Fruit fly (Drosophila melanogaster) whole organism, embryonic: ENCODE results near the gene Eno.

Source experiments
- Antp ChIP-seq: fragments of 200-800 bp; sonication (Bioruptor generic); optimal IDR thresholded peaks from 3 replicates; lab custom pipeline; 2016; ENCODE audit warnings: missing biosample characterization, missing genetic modification characterization
- CG10267 ChIP-seq: fragments of 200-800 bp; sonication (Bioruptor generic); optimal IDR thresholded peaks from 2 replicates; lab custom pipeline; 2018; ENCODE audit warnings: missing biosample characterization, mild to moderate bottlenecking, missing genetic modification characterization, moderate library complexity
- CG10565 ChIP-seq: fragments of 200-800 bp; sonication (Bioruptor generic); optimal IDR thresholded peaks from 3 replicates; lab custom pipeline; 2016; ENCODE audit warnings: missing biosample characterization, mild to moderate bottlenecking, missing genetic modification characterization
- CG10979 ChIP-seq: fragments of 200-800 bp; sonication (Bioruptor generic); optimal IDR thresholded peaks from 2 replicates; lab custom pipeline; 2018; ENCODE audit warnings: missing biosample characterization, mild to moderate bottlenecking, missing genetic modification characterization, moderate library complexity
- CG12104 ChIP-seq: fragments of 200-800 bp; sonication (Bioruptor generic); optimal IDR thresholded peaks from 3 replicates; lab custom pipeline; 2016; ENCODE audit warnings: missing biosample characterization, missing genetic modification characterization
- CG12155 ChIP-seq: fragments of 200-800 bp; sonication (Bioruptor generic); optimal IDR thresholded peaks from 3 replicates; lab custom pipeline; 2016; ENCODE audit warnings: missing biosample characterization, missing genetic modification characterization
- CG13624 ChIP-seq: fragments of 200-800 bp; sonication (Bioruptor generic); optimal IDR thresholded peaks from 2 replicates; lab custom pipeline; 2016; ENCODE audit warnings: missing biosample characterization, missing genetic modification characterization
- CG14965 ChIP-seq: fragments of 200-800 bp; sonication (Bioruptor generic); optimal IDR thresholded peaks from 2 replicates; lab custom pipeline; 2016; ENCODE audit warnings: missing biosample characterization, missing genetic modification characterization, borderline replicate concordance
- CG1603 ChIP-seq: fragments of 200-800 bp; sonication (Bioruptor generic); optimal IDR thresholded peaks from 2 replicates; lab custom pipeline; 2019; ENCODE audit warnings: missing biosample characterization, mild to moderate bottlenecking, missing genetic modification characterization, moderate library complexity
- CG17829 ChIP-seq: fragments of 200-800 bp; optimal IDR thresholded peaks from 2 replicates; lab custom pipeline; 2019; ENCODE audit warnings: missing biosample characterization, mild to moderate bottlenecking, missing genetic modification characterization, moderate library complexity
- CG18011 ChIP-seq: fragments of 200-800 bp; sonication (Bioruptor generic); optimal IDR thresholded peaks from 2 replicates; lab custom pipeline; 2017; ENCODE audit warnings: missing biosample characterization, missing genetic modification characterization, mild to moderate bottlenecking, moderate library complexity, missing genotype
- CG2120 ChIP-seq: fragments of 200-800 bp; sonication (Bioruptor generic); optimal IDR thresholded peaks from 3 replicates; lab custom pipeline; 2016; ENCODE audit warnings: missing biosample characterization, missing genetic modification characterization
- CG31441 ChIP-seq: fragments of 200-800 bp; sonication (Bioruptor generic); IDR thresholded peaks from 2 replicates; pipeline ENCODE4 v1.3.6; 2022; ENCODE audit warnings: missing biosample characterization, missing genetic modification characterization
- CG34376 ChIP-seq: fragments of 200-800 bp; sonication (Bioruptor generic); optimal IDR thresholded peaks from 2 replicates; lab custom pipeline; 2018; ENCODE audit warnings: missing biosample characterization, mild to moderate bottlenecking, missing genetic modification characterization
- CG3995 ChIP-seq: fragments of 200-800 bp; sonication (Bioruptor generic); optimal IDR thresholded peaks from 3 replicates; lab custom pipeline; 2016; ENCODE audit warnings: missing biosample characterization, missing genetic modification characterization
- CG43689 ChIP-seq: fragments of 200-800 bp; sonication (Bioruptor generic); IDR thresholded peaks from 2 replicates; pipeline ENCODE4 v1.3.6; 2022; ENCODE audit warnings: missing biosample characterization, missing genetic modification characterization
- CG6654 ChIP-seq: fragments of 200-800 bp; sonication (Bioruptor generic); optimal IDR thresholded peaks from 2 replicates; lab custom pipeline; 2017; ENCODE audit warnings: missing biosample characterization, mild to moderate bottlenecking, missing genetic modification characterization
- CG7372 ChIP-seq: fragments of 200-800 bp; sonication (Bioruptor generic); IDR thresholded peaks from 2 replicates; pipeline ENCODE4 v1.3.6; 2022; ENCODE audit warnings: missing biosample characterization, missing genetic modification characterization
- CG8359 ChIP-seq: fragments of 200-800 bp; sonication (Bioruptor generic); optimal IDR thresholded peaks from 2 replicates; lab custom pipeline; 2017; ENCODE audit warnings: missing biosample characterization, mild to moderate bottlenecking, missing genetic modification characterization, borderline replicate concordance
- CG9932 ChIP-seq: fragments of 200-800 bp; sonication (Bioruptor generic); IDR thresholded peaks from 2 replicates; pipeline ENCODE4 v1.3.6; 2022; ENCODE audit warnings: missing biosample characterization, missing genetic modification characterization
- CHES-1-like ChIP-seq: fragments of 200-800 bp; sonication (Bioruptor generic); optimal IDR thresholded peaks from 2 replicates; lab custom pipeline; 2016; ENCODE audit warnings: missing biosample characterization, missing genetic modification characterization
- CkIIα-i1 ChIP-seq: fragments of 200-800 bp; sonication (Bioruptor generic); IDR thresholded peaks from 2 replicates; pipeline ENCODE4 v1.3.6; 2022; ENCODE audit warnings: missing biosample characterization, missing genetic modification characterization
- CrebB ChIP-seq: fragments of 200-800 bp; sonication (Bioruptor generic); optimal IDR thresholded peaks from 3 replicates; lab custom pipeline; 2018; ENCODE audit warnings: missing biosample characterization, mild to moderate bottlenecking, missing genetic modification characterization
- Dp ChIP-seq: fragments of 200-800 bp; sonication (Bioruptor generic); optimal IDR thresholded peaks from 2 replicates; lab custom pipeline; 2018; ENCODE audit warnings: missing biosample characterization, mild to moderate bottlenecking, missing genetic modification characterization, moderate library complexity
- E2f2 ChIP-seq: fragments of 200-800 bp; sonication (Bioruptor generic); IDR thresholded peaks from 2 replicates; pipeline ENCODE4 v1.3.6; 2022; ENCODE audit warnings: missing biosample characterization, missing genetic modification characterization
- Elba2 ChIP-seq: fragments of 200-800 bp; sonication (Bioruptor generic); optimal IDR thresholded peaks from 3 replicates; lab custom pipeline; 2016; ENCODE audit warnings: missing biosample characterization, missing genetic modification characterization
- Gug ChIP-seq: fragments of 200-800 bp; sonication (Bioruptor generic); IDR thresholded peaks from 4 replicates; pipeline ENCODE4 v1.3.6; 2022; ENCODE audit warnings: missing biosample characterization, missing genetic modification characterization
- HHEX ChIP-seq: fragments of 200-800 bp; sonication (Bioruptor generic); optimal IDR thresholded peaks from 3 replicates; lab custom pipeline; 2017; ENCODE audit warnings: missing biosample characterization, mild to moderate bottlenecking, missing genetic modification characterization, missing genetic modification reagents
- Myb ChIP-seq: fragments of 200-800 bp; sonication (Bioruptor generic); optimal IDR thresholded peaks from 2 replicates; lab custom pipeline; 2016; ENCODE audit warnings: missing biosample characterization, missing genetic modification characterization
- NC2α ChIP-seq: fragments of 200-800 bp; sonication (Bioruptor generic); optimal IDR thresholded peaks from 2 replicates; lab custom pipeline; 2016; ENCODE audit warnings: missing biosample characterization, missing genetic modification characterization
- Nf-YC ChIP-seq: fragments of 200-800 bp; optimal IDR thresholded peaks from 3 replicates; lab custom pipeline; 2019; ENCODE audit warnings: missing biosample characterization, mild to moderate bottlenecking, missing genetic modification characterization, moderate library complexity
- Poxn ChIP-seq: fragments of 200-800 bp; sonication (Bioruptor generic); IDR thresholded peaks from 2 replicates; pipeline ENCODE4 v1.3.6; 2022; ENCODE audit warnings: missing biosample characterization, missing genetic modification characterization
- Ptx1 ChIP-seq: fragments of 200-800 bp; sonication (Bioruptor generic); IDR thresholded peaks from 2 replicates; pipeline ENCODE4 v1.3.6; 2022; ENCODE audit warnings: missing biosample characterization, missing genetic modification characterization
- Rfx ChIP-seq: fragments of 200-800 bp; sonication (Bioruptor generic); IDR thresholded peaks from 2 replicates; pipeline ENCODE4 v1.3.6; 2022; ENCODE audit warnings: missing biosample characterization, missing genetic modification characterization
- YL-1 ChIP-seq: fragments of 200-800 bp; sonication (Bioruptor generic); optimal IDR thresholded peaks from 3 replicates; lab custom pipeline; 2017; ENCODE audit warnings: missing biosample characterization, mild to moderate bottlenecking, missing genetic modification characterization
- al ChIP-seq: fragments of 200-800 bp; sonication (Bioruptor generic); IDR thresholded peaks from 2 replicates; pipeline ENCODE4 v1.3.6; 2022; ENCODE audit warnings: missing biosample characterization, missing genetic modification characterization
- bab2 ChIP-seq: fragments of 200-800 bp; sonication (Bioruptor generic); optimal IDR thresholded peaks from 2 replicates; lab custom pipeline; 2016; ENCODE audit warnings: missing biosample characterization, missing genetic modification characterization
- bsh ChIP-seq, 2 experiments: fragments of 200-800 bp; sonication (Bioruptor generic); optimal IDR thresholded peaks; 2 replicates each; lab custom pipeline; 2017 to 2018; ENCODE audit warnings: mild to moderate bottlenecking in 2 of 2, missing biosample characterization in 2 of 2, missing genetic modification characterization in 2 of 2, moderate library complexity in 1 of 2
- emc ChIP-seq: fragments of 200-800 bp; sonication (Bioruptor generic); optimal IDR thresholded peaks from 2 replicates; lab custom pipeline; 2016; ENCODE audit warnings: missing biosample characterization, missing genetic modification characterization
- gce ChIP-seq: fragments of 200-800 bp; sonication (Bioruptor generic); IDR thresholded peaks from 3 replicates; pipeline ENCODE4 v1.3.6; 2022; ENCODE audit warnings: missing biosample characterization, missing genetic modification characterization
- gcm2 ChIP-seq: fragments of 200-800 bp; sonication (Bioruptor generic); optimal IDR thresholded peaks from 2 replicates; lab custom pipeline; 2016; ENCODE audit warnings: missing biosample characterization, missing genetic modification characterization
- gfzf ChIP-seq: fragments of 200-800 bp; sonication (Bioruptor generic); optimal IDR thresholded peaks from 2 replicates; lab custom pipeline; 2016; ENCODE audit warnings: missing biosample characterization, mild to moderate bottlenecking, missing genetic modification characterization, moderate library complexity
- grn ChIP-seq: fragments of 200-800 bp; sonication (Bioruptor generic); optimal IDR thresholded peaks from 3 replicates; lab custom pipeline; 2017; ENCODE audit warnings: missing biosample characterization, missing genetic modification characterization
- gro ChIP-seq: fragments of 200-800 bp; sonication (Bioruptor generic); optimal IDR thresholded peaks from 2 replicates; lab custom pipeline; 2016; ENCODE audit warnings: missing biosample characterization, missing genetic modification characterization
- kay ChIP-seq: fragments of 200-800 bp; sonication (Bioruptor generic); optimal IDR thresholded peaks from 2 replicates; lab custom pipeline; 2016; ENCODE audit warnings: missing biosample characterization, missing genetic modification characterization
- nerfin-1 ChIP-seq: fragments of 200-800 bp; sonication (Bioruptor generic); optimal IDR thresholded peaks from 3 replicates; lab custom pipeline; 2019; ENCODE audit warnings: missing biosample characterization, mild to moderate bottlenecking, missing genetic modification characterization, moderate library complexity
- nom ChIP-seq: fragments of 200-800 bp; sonication (Bioruptor generic); optimal IDR thresholded peaks from 2 replicates; lab custom pipeline; 2017; ENCODE audit warnings: missing biosample characterization, missing genetic modification characterization, mild to moderate bottlenecking, moderate library complexity, missing genetic modification reagents
- odd ChIP-seq: fragments of 200-800 bp; sonication (Bioruptor generic); optimal IDR thresholded peaks from 2 replicates; lab custom pipeline; 2017; ENCODE audit warnings: missing biosample characterization, mild to moderate bottlenecking, missing genetic modification characterization
- phol ChIP-seq: fragments of 200-800 bp; sonication (Bioruptor generic); optimal IDR thresholded peaks from 3 replicates; lab custom pipeline; 2018; ENCODE audit warnings: missing biosample characterization, mild to moderate bottlenecking, missing genetic modification characterization, moderate library complexity
- row ChIP-seq: fragments of 200-800 bp; sonication (Bioruptor generic); IDR thresholded peaks from 3 replicates; pipeline ENCODE4 v1.3.6; 2022; ENCODE audit warnings: missing biosample characterization, missing genetic modification characterization
- vvl ChIP-seq: fragments of 200-800 bp; sonication (Bioruptor generic); IDR thresholded peaks from 2 replicates; pipeline ENCODE4 v1.3.6; 2022; ENCODE audit warnings: missing biosample characterization, missing genetic modification characterization

The Eno gene

dm6 chr2L:1715699-1716333 is 13.6 kb downstream of the Eno start, which contains the start of gene frtz (continued):
- TF ChIP-seq HHEX (GFP tag; lab: Kevin White, UChicago) = no peak
- no peak for TF ChIP-seq Poxn (GFP tag; lab: Robert Waterston, UW)
- TF ChIP-seq CG31441 (GFP tag; lab: Robert Waterston, UW) = no peak; the same call in 1 of the 2 replicates
- no peak for TF ChIP-seq CG13624
- no peak for TF ChIP-seq CG7372 (GFP tag; lab: Robert Waterston, UW)
- peak; percentile 56 for TF ChIP-seq E2f2 (GFP tag; lab: Robert Waterston, UW)
- TF ChIP-seq CG12104 (GFP tag; lab: Kevin White, UChicago) = no peak
- no peak for TF ChIP-seq gcm2
- TF ChIP-seq CG8359 (GFP tag; lab: Kevin White, UChicago) = no peak
- TF ChIP-seq CG18011 (GFP tag; lab: Kevin White, UChicago) = no peak
- TF ChIP-seq CkIIα-i1 (GFP tag; lab: Robert Waterston, UW) = no peak
- no peak for TF ChIP-seq CG3995 (GFP tag; lab: Kevin White, UChicago)
- TF ChIP-seq CG6654 (GFP tag; lab: Kevin White, UChicago) = no peak
- no peak for TF ChIP-seq CG10565 (GFP tag; lab: Kevin White, UChicago)
- no peak for TF ChIP-seq CG43689
- TF ChIP-seq bab2 (GFP tag; lab: Kevin White, UChicago) = peak; percentile 18
- no peak for TF ChIP-seq odd (GFP tag; lab: Kevin White, UChicago)
- peak; percentile 38 for TF ChIP-seq CG10267 (tag; lab: Kevin White, UChicago)
- TF ChIP-seq Ptx1 (GFP tag; lab: Robert Waterston, UW) = no peak
- TF ChIP-seq CG1603 = no peak
- TF ChIP-seq CG14965 (GFP tag; lab: Kevin White, UChicago) = no peak
- TF ChIP-seq nerfin-1 (tag; lab: Kevin White, UChicago) = no peak
- TF ChIP-seq grn (GFP tag; lab: Kevin White, UChicago) = peak; percentile 42
- no peak for TF ChIP-seq emc (GFP tag; lab: Kevin White, UChicago)
- peak; percentile 29 for TF ChIP-seq CHES-1-like
- TF ChIP-seq Elba2 = no peak
- no peak for TF ChIP-seq kay (GFP tag; lab: Kevin White, UChicago)
- TF ChIP-seq Gug = no peak; the same call in 3 of the 4 replicates

DNA sequence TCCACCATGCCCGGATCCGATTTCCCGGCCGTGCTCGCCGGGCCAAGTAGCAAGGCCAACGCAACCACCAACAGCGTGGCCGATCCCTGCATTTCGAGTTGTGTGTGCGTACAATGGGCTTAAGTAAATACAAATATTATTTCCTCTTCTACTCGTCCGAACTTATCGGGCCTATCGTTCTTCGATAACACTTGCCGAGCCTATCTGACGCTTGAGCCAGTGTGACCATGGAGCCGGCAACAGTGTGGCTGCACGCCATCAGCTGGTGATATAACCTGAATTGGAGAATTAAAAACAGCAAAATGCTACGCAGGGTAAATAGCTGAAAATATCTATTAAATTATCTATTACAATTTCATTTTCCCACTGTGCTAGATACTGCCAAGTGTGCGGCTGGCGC is 19.2 kb downstream of the Eno start, which contains the start of the genes CG17660 and mRpL48:
TSS of gene CG17660 (minus strand) at position 198 of the 400 bp plus-strand sequence.
TSS of gene mRpL48 (plus strand) at position 239 of the 400 bp plus-strand sequence.
- TF ChIP-seq CG17829 (tag; lab: Kevin White, UChicago) (peak; percentile 58), CG9932 (GFP tag; lab: Robert Waterston, UW) (peak; percentile 25; the same call in 1 of the 2 replicates), Myb (GFP tag; lab: Kevin White, UChicago) (peak; percentile 32), Dp (GFP tag; lab: Kevin White, UChicago) (peak; percentile 51), Nf-YC (tag; lab: Kevin White, UChicago) (no peak), phol (tag; lab: Kevin White, UChicago) (peak; percentile 25), CrebB (tag; lab: Kevin White, UChicago) (peak; percentile 28), row (peak; percentile 39; the same call in 2 of the 3 replicates), Antp (GFP tag; lab: Kevin White, UChicago) (no peak), CG34376 (GFP tag; lab: Kevin White, UChicago) (peak; percentile 33), NC2α (no peak), E2f2 (GFP tag; lab: Robert Waterston, UW) (peak; percentile 54; the same call in 1 of the 2 replicates), al (GFP tag; lab: Robert Waterston, UW) (no peak), gce (no peak), CG12155 (GFP tag; lab: Kevin White, UChicago) (peak; percentile 49), nom (no peak), YL-1 (peak; percentile 94), Rfx (GFP tag; lab: Robert Waterston, UW) (peak; percentile 39; the same call in 1 of the 2 replicates), bsh (GFP tag; optimal IDR thresholded peaks at IDR 0.05; lab: Kevin White, UChicago) (peak in 1 of 2 experiments; percentile 13), CG2120 (GFP tag; lab: Kevin White, UChicago) (peak; percentile 42), gfzf (GFP tag; lab: Kevin White, UChicago) (peak; percentile 72), vvl (peak; percentile 70), gro (GFP tag; lab: Kevin White, UChicago) (peak; percentile 62), CG10979 (tag; lab: Kevin White, UChicago) (peak; percentile 1)
